Fruit fly (Drosophila melanogaster): Measurements from ENCODE around the gene SNF4Agamma.

The SNF4Agamma gene

dm6 chr3R:21184373-21185132 is 44.0 kb downstream of the SNF4Agamma start (continued):
- TF ChIP-seq CG3281 (GFP tag; optimal IDR thresholded peaks at IDR 0.05), result peak; percentile 61
- TF ChIP-seq CG6654 (GFP tag; optimal IDR thresholded peaks at IDR 0.05), result peak; percentile 47
- TF ChIP-seq cad (GFP tag; optimal IDR thresholded peaks at IDR 0.05), result no peak
- peak; percentile 28 for TF ChIP-seq CG8281 (tag; optimal IDR thresholded peaks at IDR 0.05)
- TF ChIP-seq dmrt11E (tag; optimal IDR thresholded peaks at IDR 0.05), result peak; percentile 57
- TF ChIP-seq unpg (GFP tag; optimal IDR thresholded peaks at IDR 0.05), result peak; percentile 67

- TF ChIP-seq Deaf1 (tag; optimal IDR thresholded peaks at IDR 0.05) (no peak), B-H2 (GFP tag; optimal IDR thresholded peaks at IDR 0.05) (peak; percentile 21), eve (GFP tag; optimal IDR thresholded peaks at IDR 0.05) (peak in 1 of 2 experiments; percentile 47), Max (GFP tag; optimal IDR thresholded peaks at IDR 0.05) (no peak), CG12769 (tag; optimal IDR thresholded peaks at IDR 0.05) (peak; percentile 11), CG1792 (GFP tag; optimal IDR thresholded peaks at IDR 0.05) (no peak), hth (optimal IDR thresholded peaks at IDR 0.05) (no peak), sr (GFP tag; IDR thresholded peaks at IDR 0.05) (0 out of 3 replicates have a peak, but pooled peaks have one; percentile 16), croc (GFP tag; conservative IDR thresholded peaks at IDR 0.05) (no peak), CG10543 (GFP tag; optimal IDR thresholded peaks at IDR 0.05) (peak; percentile 29), chinmo (GFP tag; IDR thresholded peaks at IDR 0.05; ENCODE audit: partially characterized antibody) (0 out of 4 replicates have a peak, but pooled peaks have one; percentile 31), CG12236 (GFP tag; optimal IDR thresholded peaks at IDR 0.05) (no peak), rib (GFP tag; IDR thresholded peaks at IDR 0.05) (peak; percentile 70; the same call in 1 of the 2 replicates), vvl (GFP tag; IDR thresholded peaks at IDR 0.05) (0 out of 2 replicates have a peak, but pooled peaks have one; percentile 17), CG13894 (tag; optimal IDR thresholded peaks at IDR 0.05) (peak; percentile 66)
Measured at dm6 chr3R:21185655-21186054, 45.1 kb downstream of the SNF4Agamma start.

- no peak for TF ChIP-seq ash1 (GFP tag; optimal IDR thresholded peaks at IDR 0.05)
- TF ChIP-seq chif (GFP tag; optimal IDR thresholded peaks at IDR 0.05), result peak in 1 of 2 experiments; percentile 27
- TF ChIP-seq CoRest (tag; optimal IDR thresholded peaks at IDR 0.05), result peak; percentile 49
- TF ChIP-seq tio (GFP tag; optimal IDR thresholded peaks at IDR 0.05), result peak; percentile 48
- TF ChIP-seq bcd (GFP tag; optimal IDR thresholded peaks at IDR 0.05), result peak; percentile 52
- no peak for TF ChIP-seq MESR4 (GFP tag; optimal IDR thresholded peaks at IDR 0.05)
- TF ChIP-seq CG10543 (GFP tag; optimal IDR thresholded peaks at IDR 0.05), result no peak
- no peak for TF ChIP-seq CG11456 (GFP tag; IDR thresholded peaks at IDR 0.05)
- peak; percentile 49 for TF ChIP-seq gem (tag; optimal IDR thresholded peaks at IDR 0.05)
- no peak for TF ChIP-seq sr (GFP tag; IDR thresholded peaks at IDR 0.05)
- TF ChIP-seq Myb (GFP tag; optimal IDR thresholded peaks at IDR 0.05), result no peak
- TF ChIP-seq CG17361 (GFP tag; IDR thresholded peaks at IDR 0.05), result peak; percentile 48; the same call in 1 of the 3 replicates
- TF ChIP-seq pho (GFP tag; optimal IDR thresholded peaks at IDR 0.05), result peak; percentile 12
- TF ChIP-seq MTF-1 (GFP tag; optimal IDR thresholded peaks at IDR 0.05; ENCODE audit: borderline replicate concordance), result no peak
- peak; percentile 17 for TF ChIP-seq grau (tag; optimal IDR thresholded peaks at IDR 0.05)
- TF ChIP-seq CG9727 (GFP tag; optimal IDR thresholded peaks at IDR 0.05), result peak; percentile 59
- no peak for TF ChIP-seq CkIIα-i1 (GFP tag; IDR thresholded peaks at IDR 0.05)
- no peak for TF ChIP-seq wek (GFP tag; optimal IDR thresholded peaks at IDR 0.05)
- TF ChIP-seq CG10274 (GFP tag; optimal IDR thresholded peaks at IDR 0.05), result peak; percentile 17
- TF ChIP-seq Dll (GFP tag; IDR thresholded peaks at IDR 0.05; ENCODE audit: partially characterized antibody), result no peak
- TF ChIP-seq CG30431 (GFP tag; optimal IDR thresholded peaks at IDR 0.05), result peak; percentile 20
- no peak for TF ChIP-seq Atf6 (GFP tag; IDR thresholded peaks at IDR 0.05)
- TF ChIP-seq CG17612 (GFP tag; IDR thresholded peaks at IDR 0.05), result no peak
- no peak for TF ChIP-seq abd-A (tag; optimal IDR thresholded peaks at IDR 0.05)
- TF ChIP-seq CG10267 (tag; optimal IDR thresholded peaks at IDR 0.05), result peak; percentile 29
- no peak for TF ChIP-seq CG13894 (tag; optimal IDR thresholded peaks at IDR 0.05)
- no peak for TF ChIP-seq Dfd (GFP tag; optimal IDR thresholded peaks at IDR 0.05)
Measured at dm6 chr3R:21186606-21187393, 46.3 kb downstream of the SNF4Agamma start.
